Worm (Caenorhabditis elegans) whole organism, young adult: ENCODE data around the gene aak-1.

Experiments
- D2030.7 ChIP-seq: fragments of 200-800 bp; sonication (Bioruptor generic); IDR thresholded peaks from 2 replicates; pipeline ENCODE4 v1.3.6; 2022; ENCODE audit warnings: missing genetic modification reagents, missing genetic modification characterization, missing compliant biosample characterization
- F23B12.7 ChIP-seq: sonication (generic microtip); optimal IDR thresholded peaks from 2 replicates; lab custom pipeline; 2017; ENCODE audit warnings: missing genetic modification characterization, mild to moderate bottlenecking, missing compliant biosample characterization, antibody characterized with exemption, moderate library complexity; ENCODE audit not compliant: insufficient read depth
- F55B11.4 ChIP-seq: sonication (generic microtip); optimal IDR thresholded peaks from 2 replicates; lab custom pipeline; 2016; ENCODE audit warnings: missing compliant biosample characterization, missing genetic modification characterization, borderline replicate concordance; ENCODE audit not compliant: insufficient read depth
- K12H6.12 ChIP-seq: fragments of 200-800 bp; sonication (Bioruptor generic); optimal IDR thresholded peaks from 2 replicates; lab custom pipeline; 2018; ENCODE audit warnings: mild to moderate bottlenecking, missing genetic modification characterization, missing compliant biosample characterization
- T07F8.4 ChIP-seq: sonication (generic microtip); optimal IDR thresholded peaks from 2 replicates; lab custom pipeline; 2016; ENCODE audit warnings: mild to moderate bottlenecking, missing genetic modification characterization, moderate library complexity, missing compliant biosample characterization
- Y53F4B.3 ChIP-seq: fragments of 200-800 bp; sonication (Bioruptor generic); IDR thresholded peaks from 2 replicates; pipeline ENCODE4 v1.3.6; 2022; ENCODE audit warnings: missing genetic modification reagents, missing genetic modification characterization, missing compliant biosample characterization
- Y53G8AR.9 ChIP-seq: fragments of 200-800 bp; sonication (Bioruptor generic); conservative IDR thresholded peaks from 2 replicates; pipeline ENCODE4 v1.3.6; 2022; ENCODE audit warnings: missing genetic modification reagents, missing genetic modification characterization, missing compliant biosample characterization
- Y79H2A.3 ChIP-seq: fragments of 200-800 bp; sonication (Bioruptor generic); conservative IDR thresholded peaks from 2 replicates; pipeline ENCODE4 v1.3.6; 2022; ENCODE audit warnings: missing genetic modification reagents, missing genetic modification characterization, missing compliant biosample characterization
- Y95B8A.8 ChIP-seq: fragments of 200-800 bp; sonication (Bioruptor generic); IDR thresholded peaks from 2 replicates; pipeline ENCODE4 v1.3.6; 2022; ENCODE audit warnings: missing genetic modification reagents, missing genetic modification characterization, missing compliant biosample characterization
- ZK185.1 ChIP-seq: sonication (generic microtip); optimal IDR thresholded peaks from 2 replicates; lab custom pipeline; 2016; ENCODE audit warnings: mild to moderate bottlenecking, missing genetic modification characterization, missing compliant biosample characterization; ENCODE audit not compliant: poor library complexity, severe bottlenecking
- ama-1 ChIP-seq, 3 experiments: fragments of 150-350 bp in 1 of 3; sonication (generic microtip) in 2 of 3; optimal IDR thresholded peaks; 2 replicates each; lab custom pipeline; 2014 to 2018; ENCODE audit warnings: missing biosample characterization in 2 of 3, missing genetic modification characterization in 2 of 3, missing genetic modification reagents in 2 of 3
- athp-1 ChIP-seq: sonication (generic microtip); optimal IDR thresholded peaks from 2 replicates; lab custom pipeline; 2017; ENCODE audit warnings: mild to moderate bottlenecking, missing genetic modification characterization, missing compliant biosample characterization
- attf-3 ChIP-seq: fragments of 200-800 bp; sonication (Bioruptor generic); conservative IDR thresholded peaks from 2 replicates; pipeline ENCODE4 v1.3.6; 2022; ENCODE audit warnings: missing genetic modification reagents, missing genetic modification characterization, missing compliant biosample characterization
- ccch-3 ChIP-seq: fragments of 200-800 bp; sonication (Bioruptor generic); optimal IDR thresholded peaks from 2 replicates; lab custom pipeline; 2018; ENCODE audit warnings: mild to moderate bottlenecking, missing genetic modification characterization, missing compliant biosample characterization
- cebp-1 ChIP-seq, 2 experiments: fragments of 200-800 bp in 1 of 2; sonication (Bioruptor generic) in 1 of 2; sonication (generic microtip) in 1 of 2; IDR thresholded peaks in 1 of 2; optimal IDR thresholded peaks in 1 of 2; 2 replicates each; pipeline versions ENCODE4 v1.3.6 to Lab custom; 2017 to 2022; ENCODE audit warnings: missing compliant biosample characterization in 2 of 2, missing genetic modification characterization in 2 of 2, mild to moderate bottlenecking in 1 of 2, missing genetic modification reagents in 1 of 2, moderate library complexity in 1 of 2
- cebp-2 ChIP-seq: fragments of 200-800 bp; sonication (Bioruptor generic); IDR thresholded peaks from 2 replicates; pipeline ENCODE4 v1.3.6; 2022; ENCODE audit warnings: missing genetic modification characterization, missing compliant biosample characterization
- ceh-100 ChIP-seq: fragments of 200-800 bp; sonication (Bioruptor generic); IDR thresholded peaks from 2 replicates; pipeline ENCODE4 v1.3.6; 2022; ENCODE audit warnings: missing genetic modification reagents, missing genetic modification characterization, missing compliant biosample characterization
- ceh-27 ChIP-seq: fragments of 200-800 bp; sonication (Bioruptor generic); optimal IDR thresholded peaks from 2 replicates; lab custom pipeline; 2018; ENCODE audit warnings: mild to moderate bottlenecking, missing genetic modification characterization, moderate library complexity, missing compliant biosample characterization
- ceh-40 ChIP-seq: fragments of 200-800 bp; sonication (Bioruptor generic); IDR thresholded peaks from 2 replicates; pipeline ENCODE4 v1.3.6; 2022; ENCODE audit warnings: missing genetic modification characterization, missing compliant biosample characterization
- dpl-1 ChIP-seq: fragments of 150-350 bp; optimal IDR thresholded peaks from 2 replicates; lab custom pipeline; 2014; ENCODE audit warnings: missing biosample characterization, missing genetic modification reagents, missing genetic modification characterization
- egrh-3 ChIP-seq: fragments of 200-800 bp; sonication (Bioruptor generic); IDR thresholded peaks from 2 replicates; pipeline ENCODE4 v1.3.6; 2022; ENCODE audit warnings: missing genetic modification reagents, missing genetic modification characterization, missing compliant biosample characterization
- fkh-3 ChIP-seq: sonication (generic microtip); optimal IDR thresholded peaks from 2 replicates; lab custom pipeline; 2016; ENCODE audit warnings: mild to moderate bottlenecking, missing genetic modification characterization, missing compliant biosample characterization
- hmg-1.2 ChIP-seq: fragments of 200-800 bp; sonication (Bioruptor generic); IDR thresholded peaks from 2 replicates; pipeline ENCODE4 v1.3.6; 2022; ENCODE audit warnings: missing genetic modification reagents, missing genetic modification characterization, missing compliant biosample characterization
- hmg-20 ChIP-seq: fragments of 200-800 bp; sonication (Bioruptor generic); IDR thresholded peaks from 2 replicates; pipeline ENCODE4 v1.3.6; 2022; ENCODE audit warnings: missing genetic modification reagents, missing genetic modification characterization, missing compliant biosample characterization
- hrde-1 ChIP-seq: sonication (generic microtip); optimal IDR thresholded peaks from 2 replicates; lab custom pipeline; 2016; ENCODE audit warnings: missing genetic modification characterization, mild to moderate bottlenecking, missing compliant biosample characterization, moderate library complexity, missing genotype, missing genetic modification reagents, borderline replicate concordance
- lin-26 ChIP-seq: fragments of 200-800 bp; sonication (Bioruptor generic); IDR thresholded peaks from 2 replicates; pipeline ENCODE4 v1.3.6; 2022; ENCODE audit warnings: missing genetic modification reagents, missing genetic modification characterization, missing compliant biosample characterization
- lin-40 ChIP-seq: sonication (generic microtip); optimal IDR thresholded peaks from 2 replicates; lab custom pipeline; 2016; ENCODE audit warnings: missing genetic modification characterization, mild to moderate bottlenecking, missing compliant biosample characterization, missing genotype, missing genetic modification reagents
- madf-8 ChIP-seq: fragments of 200-800 bp; sonication (Bioruptor generic); conservative IDR thresholded peaks from 2 replicates; pipeline ENCODE4 v1.3.6; 2022; ENCODE audit warnings: missing genetic modification reagents, missing genetic modification characterization, missing compliant biosample characterization
- mxl-1 ChIP-seq: sonication (generic microtip); optimal IDR thresholded peaks from 2 replicates; lab custom pipeline; 2016; ENCODE audit warnings: missing genetic modification characterization, missing compliant biosample characterization
- nfya-1 ChIP-seq: sonication (generic microtip); optimal IDR thresholded peaks from 2 replicates; lab custom pipeline; 2017; ENCODE audit warnings: antibody characterized with exemption, missing compliant biosample characterization, missing genetic modification characterization, borderline replicate concordance; ENCODE audit not compliant: insufficient read depth
- nhr-120 ChIP-seq: fragments of 200-800 bp; sonication (Bioruptor generic); IDR thresholded peaks from 2 replicates; pipeline ENCODE4 v1.3.6; 2022; ENCODE audit warnings: missing genetic modification characterization, missing compliant biosample characterization
- nhr-179 ChIP-seq: sonication (generic microtip); optimal IDR thresholded peaks from 2 replicates; lab custom pipeline; 2016; ENCODE audit warnings: mild to moderate bottlenecking, missing genetic modification characterization, missing compliant biosample characterization
- nhr-80 ChIP-seq: sonication (generic microtip); optimal IDR thresholded peaks from 2 replicates; lab custom pipeline; 2016; ENCODE audit warnings: missing genetic modification characterization, missing compliant biosample characterization
- pbrm-1 ChIP-seq: fragments of 200-800 bp; sonication (Bioruptor generic); IDR thresholded peaks from 2 replicates; pipeline ENCODE4 v1.3.6; 2022; ENCODE audit warnings: missing genetic modification reagents, missing genetic modification characterization, missing compliant biosample characterization
- pha-4 ChIP-seq: fragments of 150-350 bp; sonication (generic microtip); optimal IDR thresholded peaks from 2 replicates; lab custom pipeline; 2014; ENCODE audit warnings: missing biosample characterization, missing genetic modification reagents, missing genetic modification characterization
- rec-8 ChIP-seq, 2 experiments: sonication (generic microtip); optimal IDR thresholded peaks; 2 replicates each; lab custom pipeline; 2016; ENCODE audit warnings: mild to moderate bottlenecking in 2 of 2, missing genetic modification characterization in 2 of 2, missing genetic modification reagents in 2 of 2, missing genotype in 2 of 2, missing biosample characterization in 1 of 2, missing compliant biosample characterization in 1 of 2, moderate library complexity in 1 of 2
- rpc-1 ChIP-seq, 2 experiments: fragments of 150-350 bp in 1 of 2; sonication (generic microtip) in 1 of 2; optimal IDR thresholded peaks; 2 replicates each; lab custom pipeline; 2014 to 2018; ENCODE audit warnings: missing biosample characterization in 1 of 2, missing genetic modification characterization in 1 of 2, missing genetic modification reagents in 1 of 2, missing genotype in 1 of 2
- sdz-38 ChIP-seq: sonication (generic microtip); optimal IDR thresholded peaks from 2 replicates; lab custom pipeline; 2016; ENCODE audit warnings: missing genotype, missing genetic modification characterization, missing compliant biosample characterization
- snpc-1.1 ChIP-seq: sonication (generic microtip); optimal IDR thresholded peaks from 2 replicates; lab custom pipeline; 2017; ENCODE audit warnings: missing genetic modification characterization, mild to moderate bottlenecking, missing compliant biosample characterization, antibody characterized with exemption, moderate library complexity, missing genotype, missing genetic modification reagents; ENCODE audit not compliant: insufficient read depth
- tbp1 ChIP-seq: fragments of 200-800 bp; sonication (Bioruptor generic); optimal IDR thresholded peaks from 2 replicates; lab custom pipeline; 2018; ENCODE audit warnings: mild to moderate bottlenecking, missing genetic modification characterization, missing compliant biosample characterization
- tbx-9 ChIP-seq: sonication (generic microtip); optimal IDR thresholded peaks from 2 replicates; lab custom pipeline; 2016; ENCODE audit warnings: borderline replicate concordance, missing genetic modification characterization, inconsistent platforms, missing compliant biosample characterization
- tlf-1 ChIP-seq: fragments of 200-800 bp; sonication (Bioruptor generic); optimal IDR thresholded peaks from 2 replicates; lab custom pipeline; 2018; ENCODE audit warnings: mild to moderate bottlenecking, missing genetic modification characterization, missing compliant biosample characterization
- unc-130 ChIP-seq: sonication (generic microtip); optimal IDR thresholded peaks from 2 replicates; lab custom pipeline; 2016; ENCODE audit warnings: missing genetic modification reagents, missing genetic modification characterization, missing compliant biosample characterization
- xnd-1 ChIP-seq: sonication (generic microtip); optimal IDR thresholded peaks from 2 replicates; lab custom pipeline; 2016; ENCODE audit warnings: missing genotype, missing genetic modification reagents, missing genetic modification characterization, missing compliant biosample characterization
- ztf-18 ChIP-seq: sonication (generic microtip); optimal IDR thresholded peaks from 2 replicates; lab custom pipeline; 2016; ENCODE audit warnings: missing genotype, mild to moderate bottlenecking, missing genetic modification characterization, missing compliant biosample characterization
- ztf-3 ChIP-seq: fragments of 200-800 bp; sonication (Bioruptor generic); optimal IDR thresholded peaks from 2 replicates; lab custom pipeline; 2018; ENCODE audit warnings: mild to moderate bottlenecking, missing genetic modification characterization, missing compliant biosample characterization
- ztf-6 ChIP-seq: fragments of 200-800 bp; sonication (Bioruptor generic); IDR thresholded peaks from 2 replicates; pipeline ENCODE4 v1.3.6; 2022; ENCODE audit warnings: missing genetic modification reagents, missing genetic modification characterization, missing compliant biosample characterization

The aak-1 gene

DNA sequence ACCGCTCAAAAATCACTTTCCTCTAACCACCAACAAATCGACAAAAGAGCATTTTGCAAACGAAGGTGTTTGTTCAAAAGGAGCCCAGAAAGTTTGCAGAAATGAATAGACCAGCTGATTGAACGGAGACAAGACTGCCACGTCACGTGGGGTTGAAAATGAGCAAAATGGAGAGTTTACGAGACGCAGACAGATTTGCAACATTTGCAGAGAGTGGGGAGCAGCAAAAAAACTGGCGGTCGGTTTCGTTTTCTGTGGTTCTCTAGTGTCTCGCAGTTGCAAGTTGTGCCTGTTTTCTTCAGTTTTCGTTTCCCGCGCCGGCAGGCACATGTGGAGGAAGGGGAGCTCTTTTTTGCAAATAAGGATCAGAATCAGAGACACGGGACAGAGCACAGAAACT, 24.5 kb upstream of the aak-1 start (continued):
- TF ChIP-seq cebp-1 (GFP tag; IDR thresholded peaks at IDR 0.05; lab: Robert Waterston, UW): no peak; the same call in 1 of the 2 replicates
- TF ChIP-seq cebp-1 (tag; optimal IDR thresholded peaks at IDR 0.05; lab: Kevin White, UChicago): peak; percentile 75
- TF ChIP-seq ceh-40 (GFP tag; lab: Robert Waterston, UW): no peak
- no peak for TF ChIP-seq F55B11.4 (tag; lab: Kevin White, UChicago)
- no peak for TF ChIP-seq egrh-3 (GFP tag; lab: Robert Waterston, UW)
- no peak for TF ChIP-seq xnd-1 (tag; lab: Kevin White, UChicago)
- TF ChIP-seq rpc-1 (optimal IDR thresholded peaks at IDR 0.05; lab: Kevin White, UChicago): no peak
- no peak for TF ChIP-seq rpc-1 (tag; optimal IDR thresholded peaks at IDR 0.05; lab: Kevin White, UChicago)
- TF ChIP-seq unc-130: no peak
- no peak for TF ChIP-seq fkh-3 (tag; lab: Kevin White, UChicago)
- TF ChIP-seq attf-3: no peak
- no peak for TF ChIP-seq D2030.7
- TF ChIP-seq rec-8 (tag; optimal IDR thresholded peaks at IDR 0.05; lab: Kevin White, UChicago): no peak
- TF ChIP-seq ztf-6 (GFP tag; lab: Robert Waterston, UW): no peak
- TF ChIP-seq snpc-1.1 (tag; lab: Kevin White, UChicago): no peak
- no peak for TF ChIP-seq lin-26 (GFP tag; lab: Robert Waterston, UW)
- no peak for TF ChIP-seq Y53G8AR.9 (GFP tag; lab: Robert Waterston, UW)
- peak; percentile 1 for TF ChIP-seq ztf-18 (tag; lab: Kevin White, UChicago)
- no peak for TF ChIP-seq dpl-1
- no peak for TF ChIP-seq lin-40 (tag; lab: Kevin White, UChicago)
- TF ChIP-seq pbrm-1: no peak
- TF ChIP-seq nfya-1 (tag; lab: Kevin White, UChicago): no peak
- TF ChIP-seq nhr-80 (tag; lab: Kevin White, UChicago): peak; percentile 69
- no peak for TF ChIP-seq madf-8 (GFP tag; lab: Robert Waterston, UW)
- TF ChIP-seq K12H6.12 (tag; lab: Kevin White, UChicago): peak; percentile 71
- TF ChIP-seq ZK185.1 (tag; lab: Kevin White, UChicago): no peak
- no peak for TF ChIP-seq ccch-3 (GFP tag; lab: Kevin White, UChicago)
- peak; percentile 72 for TF ChIP-seq pha-4 (tag; lab: Kevin White, UChicago)
- no peak for TF ChIP-seq Y79H2A.3 (GFP tag; lab: Robert Waterston, UW)
- TF ChIP-seq athp-1: no peak
- no peak for TF ChIP-seq ztf-3 (GFP tag; lab: Kevin White, UChicago)
- no peak for TF ChIP-seq cebp-2 (GFP tag; lab: Robert Waterston, UW)
- no peak for TF ChIP-seq sdz-38
- no peak for TF ChIP-seq tbx-9
- no peak for TF ChIP-seq nhr-179
- no peak for TF ChIP-seq Y95B8A.8
- TF ChIP-seq tbp1 (GFP tag; lab: Kevin White, UChicago): no peak
- TF ChIP-seq Y53F4B.3 (GFP tag; lab: Robert Waterston, UW): no peak
- TF ChIP-seq ceh-27 (GFP tag; lab: Kevin White, UChicago): no peak
- TF ChIP-seq hrde-1 (tag; lab: Kevin White, UChicago): no peak
- TF ChIP-seq ceh-100 (GFP tag; lab: Robert Waterston, UW): no peak
- no peak for TF ChIP-seq mxl-1 (tag; lab: Kevin White, UChicago)
- TF ChIP-seq T07F8.4 (tag; lab: Kevin White, UChicago): no peak
- TF ChIP-seq tlf-1: no peak
- no peak for TF ChIP-seq hmg-20 (GFP tag; lab: Robert Waterston, UW)
- TF ChIP-seq ama-1 (optimal IDR thresholded peaks at IDR 0.05; lab: Kevin White, UChicago): no peak
- no peak for TF ChIP-seq ama-1 (GFP tag; optimal IDR thresholded peaks at IDR 0.05; lab: Kevin White, UChicago)
- no peak for TF ChIP-seq F23B12.7 (tag; lab: Kevin White, UChicago)
- no peak for TF ChIP-seq nhr-120 (GFP tag; lab: Robert Waterston, UW)
- TF ChIP-seq hmg-1.2 (GFP tag; lab: Robert Waterston, UW): peak; percentile 51; the same call in 1 of the 2 replicates
